Worm (Caenorhabditis elegans) whole organism, L4 larva: ENCODE results near the gene W07E11.1.

Experiments used
- D1046.2 ChIP-seq: fragments of 200-800 bp; sonication (Bioruptor generic); IDR thresholded peaks from 2 replicates; pipeline ENCODE4 v1.3.6; 2022; ENCODE audit warnings: missing genetic modification characterization, missing compliant biosample characterization
- F49E8.2 ChIP-seq: sonication (generic microtip); optimal IDR thresholded peaks from 2 replicates; lab custom pipeline; 2016; ENCODE audit warnings: missing compliant biosample characterization, mild to moderate bottlenecking, missing genetic modification characterization, borderline replicate concordance
- T20F7.1 ChIP-seq: fragments of 200-800 bp; sonication (Bioruptor generic); optimal IDR thresholded peaks from 2 replicates; lab custom pipeline; 2018; ENCODE audit warnings: mild to moderate bottlenecking, missing genetic modification characterization, missing compliant biosample characterization
- Y48G9A.11 ChIP-seq: fragments of 200-800 bp; sonication (Bioruptor generic); IDR thresholded peaks from 2 replicates; pipeline ENCODE4 v1.3.6; 2022; ENCODE audit warnings: missing genetic modification reagents, missing genetic modification characterization, missing compliant biosample characterization
- ZK337.2 ChIP-seq: fragments of 200-800 bp; sonication (Bioruptor generic); IDR thresholded peaks from 2 replicates; pipeline ENCODE4 v1.3.6; 2022; ENCODE audit warnings: missing genetic modification reagents, missing genetic modification characterization, missing compliant biosample characterization
- ZK546.5 ChIP-seq, 2 experiments: sonication (generic microtip); optimal IDR thresholded peaks; 2 replicates each; lab custom pipeline; 2017; ENCODE audit warnings: missing biosample characterization in 2 of 2, missing genetic modification characterization in 2 of 2
- aha-1 ChIP-seq: fragments of 150-350 bp; peaks from one replicate; lab custom pipeline; 2014; ENCODE audit warnings: missing biosample characterization, missing genetic modification characterization
- ama-1 ChIP-seq: fragments of 150-350 bp; optimal IDR thresholded peaks from 2 replicates; lab custom pipeline; 2014; ENCODE audit warnings: inconsistent platforms, mixed read lengths
- arid-1 ChIP-seq: fragments of 200-800 bp; sonication (Bioruptor generic); conservative IDR thresholded peaks from 2 replicates; pipeline ENCODE4 v1.3.6; 2022; ENCODE audit warnings: missing genetic modification reagents, missing genetic modification characterization, missing compliant biosample characterization
- ceh-44 ChIP-seq: fragments of 200-800 bp; sonication (Bioruptor generic); IDR thresholded peaks from 2 replicates; pipeline ENCODE4 v1.3.6; 2022; ENCODE audit warnings: missing genetic modification reagents, missing genetic modification characterization, missing compliant biosample characterization
- ceh-82 ChIP-seq: sonication (generic microtip); optimal IDR thresholded peaks from 2 replicates; lab custom pipeline; 2017; ENCODE audit warnings: missing biosample characterization, missing genetic modification characterization
- daf-12 ChIP-seq: fragments of 150-350 bp; optimal IDR thresholded peaks from 2 replicates; lab custom pipeline; 2014; ENCODE audit warnings: missing biosample characterization, missing genetic modification reagents, missing genetic modification characterization
- daf-16 ChIP-seq, 3 experiments: sonication (generic microtip); optimal IDR thresholded peaks; 2 replicates each; lab custom pipeline; 2016 to 2017; ENCODE audit warnings: missing genetic modification characterization in 3 of 3, missing genetic modification reagents in 3 of 3, mild to moderate bottlenecking in 2 of 3, missing compliant biosample characterization in 2 of 3, missing biosample characterization in 1 of 3, moderate library complexity in 1 of 3
- daf-8 ChIP-seq: fragments of 200-800 bp; sonication (Bioruptor generic); IDR thresholded peaks from 2 replicates; pipeline ENCODE4 v1.3.6; 2022; ENCODE audit warnings: missing genetic modification characterization, missing compliant biosample characterization
- dmd-6 ChIP-seq: fragments of 200-800 bp; sonication (Bioruptor generic); IDR thresholded peaks from 2 replicates; pipeline ENCODE4 v1.3.6; 2022; ENCODE audit warnings: missing genetic modification reagents, missing genetic modification characterization, missing compliant biosample characterization
- dmd-8 ChIP-seq: fragments of 200-800 bp; sonication (Bioruptor generic); IDR thresholded peaks from 2 replicates; pipeline ENCODE4 v1.3.6; 2022; ENCODE audit warnings: missing genetic modification characterization, missing compliant biosample characterization
- dmd-9 ChIP-seq: fragments of 200-800 bp; sonication (Bioruptor generic); IDR thresholded peaks from 2 replicates; pipeline ENCODE4 v1.3.6; 2022; ENCODE audit warnings: missing genetic modification reagents, missing genetic modification characterization, missing compliant biosample characterization
- dve-1 ChIP-seq: sonication (generic microtip); optimal IDR thresholded peaks from 2 replicates; lab custom pipeline; 2017; ENCODE audit warnings: antibody characterized with exemption, mild to moderate bottlenecking, missing genetic modification characterization, missing compliant biosample characterization; ENCODE audit not compliant: insufficient read depth
- fkh-10 ChIP-seq: fragments of 150-350 bp; optimal IDR thresholded peaks from 2 replicates; lab custom pipeline; 2014; ENCODE audit warnings: missing biosample characterization, missing genetic modification reagents, missing genetic modification characterization
- hif-1 ChIP-seq, 2 experiments: sonication (generic microtip); optimal IDR thresholded peaks; 2 replicates each; lab custom pipeline; 2016 to 2017; ENCODE audit warnings: missing compliant biosample characterization in 2 of 2, missing genetic modification characterization in 2 of 2, missing genetic modification reagents in 2 of 2, missing genotype in 2 of 2, mild to moderate bottlenecking in 1 of 2
- hlh-30 ChIP-seq: sonication (generic microtip); optimal IDR thresholded peaks from 2 replicates; lab custom pipeline; 2017; ENCODE audit warnings: antibody characterized with exemption, mild to moderate bottlenecking, missing genetic modification characterization, missing compliant biosample characterization; ENCODE audit not compliant: insufficient read depth
- jun-1 ChIP-seq: fragments of 150-350 bp; optimal IDR thresholded peaks from 2 replicates; lab custom pipeline; 2014; ENCODE audit warnings: missing biosample characterization, missing genetic modification reagents, missing genetic modification characterization
- lin-1 ChIP-seq: fragments of 200-800 bp; sonication (Bioruptor generic); IDR thresholded peaks from 2 replicates; pipeline ENCODE4 v1.3.6; 2022; ENCODE audit warnings: missing genetic modification reagents, missing genetic modification characterization, missing compliant biosample characterization
- lin-39 ChIP-seq: fragments of 150-350 bp; optimal IDR thresholded peaks from 2 replicates; lab custom pipeline; 2014; ENCODE audit warnings: missing biosample characterization, missing genetic modification reagents, missing genetic modification characterization
- lsy-2 ChIP-seq, 2 experiments: fragments of 150-350 bp in 1 of 2; sonication (generic microtip) in 1 of 2; optimal IDR thresholded peaks; 2 replicates each; lab custom pipeline; 2014 to 2017; ENCODE audit warnings: missing biosample characterization in 2 of 2, missing genetic modification characterization in 2 of 2
- madf-9 ChIP-seq: fragments of 200-800 bp; sonication (Bioruptor generic); conservative IDR thresholded peaks from 2 replicates; pipeline ENCODE4 v1.3.6; 2022; ENCODE audit warnings: missing genetic modification reagents, missing genetic modification characterization, missing compliant biosample characterization
- mep-1 ChIP-seq: fragments of 150-350 bp; sonication (generic microtip); optimal IDR thresholded peaks from 3 replicates; lab custom pipeline; 2014; ENCODE audit warnings: missing biosample characterization, missing genetic modification characterization
- mes-2 ChIP-seq: sonication (generic microtip); optimal IDR thresholded peaks from 2 replicates; lab custom pipeline; 2016; ENCODE audit warnings: missing genotype, mild to moderate bottlenecking, missing genetic modification characterization, missing compliant biosample characterization; ENCODE audit not compliant: poor library complexity, severe bottlenecking
- mxl-2 ChIP-seq: fragments of 200-800 bp; sonication (Bioruptor generic); conservative IDR thresholded peaks from 2 replicates; pipeline ENCODE4 v1.3.6; 2022; ENCODE audit warnings: missing genetic modification reagents, missing genetic modification characterization, missing compliant biosample characterization
- nhr-102 ChIP-seq: sonication (generic microtip); optimal IDR thresholded peaks from 2 replicates; lab custom pipeline; 2016; ENCODE audit warnings: mild to moderate bottlenecking, missing genetic modification characterization, moderate library complexity, missing compliant biosample characterization
- nhr-237 ChIP-seq: sonication (generic microtip); optimal IDR thresholded peaks from 2 replicates; lab custom pipeline; 2017; ENCODE audit warnings: missing biosample characterization, missing genetic modification characterization
- nhr-48 ChIP-seq: sonication (generic microtip); optimal IDR thresholded peaks from 2 replicates; lab custom pipeline; 2016; ENCODE audit warnings: mild to moderate bottlenecking, missing genetic modification characterization, missing compliant biosample characterization
- nhr-76 ChIP-seq: fragments of 150-350 bp; optimal IDR thresholded peaks from 2 replicates; lab custom pipeline; 2014; ENCODE audit warnings: missing biosample characterization, missing genetic modification characterization
- set-16 ChIP-seq: fragments of 200-800 bp; sonication (Bioruptor generic); IDR thresholded peaks from 2 replicates; pipeline ENCODE4 v1.3.6; 2022; ENCODE audit warnings: missing genetic modification reagents, missing genetic modification characterization, missing compliant biosample characterization
- snpc-1.2 ChIP-seq: fragments of 200-800 bp; sonication (Bioruptor generic); IDR thresholded peaks from 2 replicates; pipeline ENCODE4 v1.3.6; 2022; ENCODE audit warnings: missing genetic modification reagents, missing genetic modification characterization, missing compliant biosample characterization
- vab-7 ChIP-seq: fragments of 200-800 bp; sonication (Bioruptor generic); IDR thresholded peaks from 2 replicates; pipeline ENCODE4 v1.3.6; 2022; ENCODE audit warnings: missing genetic modification reagents, missing genetic modification characterization, missing compliant biosample characterization
- zag-1 ChIP-seq: fragments of 150-350 bp; optimal IDR thresholded peaks from 2 replicates; lab custom pipeline; 2014; ENCODE audit warnings: missing biosample characterization, missing genetic modification characterization
- zfp-3 ChIP-seq: fragments of 200-800 bp; sonication (Bioruptor generic); conservative IDR thresholded peaks from 2 replicates; pipeline ENCODE4 v1.3.6; 2022; ENCODE audit warnings: missing genetic modification reagents, missing genetic modification characterization, missing compliant biosample characterization
- zip-11 ChIP-seq: fragments of 200-800 bp; sonication (Bioruptor generic); IDR thresholded peaks from 2 replicates; pipeline ENCODE4 v1.3.6; 2022; ENCODE audit warnings: missing genetic modification characterization, missing compliant biosample characterization
- ztf-7 ChIP-seq: fragments of 150-350 bp; optimal IDR thresholded peaks from 2 replicates; lab custom pipeline; 2014; ENCODE audit warnings: missing biosample characterization, missing genetic modification characterization

Gene W07E11.1

DNA sequence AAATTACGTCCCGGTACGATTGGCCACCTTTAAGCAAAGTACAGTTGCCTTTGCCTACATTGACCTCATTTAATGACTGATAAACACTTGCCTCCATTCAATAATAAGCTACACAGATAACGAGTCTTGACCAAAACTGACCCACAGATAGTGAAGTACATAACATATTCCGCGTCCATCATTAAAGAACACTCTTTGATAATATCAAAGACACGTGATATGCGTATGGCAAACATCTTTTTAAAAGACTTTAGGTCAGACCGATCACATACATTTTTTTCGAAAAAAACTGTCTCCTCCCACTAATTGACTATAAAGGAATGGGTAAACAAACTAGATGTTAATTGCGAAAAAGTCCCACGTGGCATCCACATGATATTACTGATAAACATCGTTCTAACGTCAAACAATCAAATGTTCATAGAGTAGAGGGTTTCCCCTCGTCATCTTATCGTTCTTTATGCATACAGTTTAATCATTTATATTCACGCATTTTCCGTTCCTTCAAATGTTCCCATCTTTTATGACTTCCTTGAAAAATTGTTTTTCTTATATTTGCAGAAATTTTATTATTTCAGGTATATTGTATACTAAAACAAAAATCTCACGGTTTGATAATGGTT, at the start of gene W07E11.1 (continued):
- TF ChIP-seq ZK546.5 (tag; optimal IDR thresholded peaks at IDR 0.05; lab: Kevin White, UChicago), result no peak
- TF ChIP-seq nhr-76 (tag; lab: Kevin White, UChicago), result no peak
- TF ChIP-seq hif-1 (tag; optimal IDR thresholded peaks at IDR 0.05; lab: Kevin White, UChicago), result peak; percentile 22 to 46
- peak; percentile 87 for TF ChIP-seq nhr-102 (tag; lab: Kevin White, UChicago)
- no peak for TF ChIP-seq zip-11 (GFP tag; lab: Robert Waterston, UW)
- no peak for TF ChIP-seq D1046.2
- TF ChIP-seq nhr-48 (tag; lab: Kevin White, UChicago), result peak; percentile 95
- no peak for TF ChIP-seq dmd-8 (GFP tag; lab: Robert Waterston, UW)
- TF ChIP-seq T20F7.1 (GFP tag; lab: Kevin White, UChicago), result peak; percentile 48
- TF ChIP-seq lin-39 (tag; lab: Kevin White, UChicago), result no peak
- peak; percentile 66 for TF ChIP-seq hlh-30 (tag; lab: Kevin White, UChicago)
- TF ChIP-seq dmd-6 (GFP tag; lab: Robert Waterston, UW), result peak; percentile 66
- TF ChIP-seq mep-1 (tag; lab: Kevin White, UChicago), result peak; percentile 18
- TF ChIP-seq nhr-237 (tag; lab: Kevin White, UChicago), result no peak
- TF ChIP-seq aha-1 (tag; lab: Kevin White, UChicago), result peak; percentile 90
- TF ChIP-seq F49E8.2 (tag; lab: Kevin White, UChicago), result no peak
- no peak for TF ChIP-seq vab-7 (GFP tag; lab: Robert Waterston, UW)
- TF ChIP-seq ceh-82 (tag; lab: Kevin White, UChicago), result no peak
- TF ChIP-seq dve-1, result peak; percentile 83
- no peak for TF ChIP-seq zfp-3 (GFP tag; lab: Robert Waterston, UW)

DNA sequence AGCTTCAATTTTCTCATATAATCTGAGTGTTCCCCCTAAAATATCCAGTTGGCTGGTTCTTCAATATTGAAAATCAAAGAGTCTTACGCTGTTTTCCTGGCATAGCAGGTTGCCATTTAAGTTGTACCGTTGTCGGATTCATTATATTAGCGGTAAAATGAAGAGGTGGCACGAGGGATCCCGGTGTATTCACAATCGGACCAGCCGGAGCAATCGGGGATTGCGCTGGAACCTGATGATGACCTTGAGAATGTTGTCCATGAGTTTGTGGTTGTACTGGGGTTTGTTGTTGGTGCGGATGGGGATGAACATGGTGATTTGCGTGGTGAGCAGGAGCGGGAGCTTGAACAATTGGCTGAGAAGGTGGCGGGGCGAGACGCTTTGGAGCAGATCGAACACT, 39.9 kb upstream of the W07E11.1 start:
- TF ChIP-seq aha-1 (tag; lab: Kevin White, UChicago) (peak; percentile 94), mxl-2 (no peak)

DNA sequence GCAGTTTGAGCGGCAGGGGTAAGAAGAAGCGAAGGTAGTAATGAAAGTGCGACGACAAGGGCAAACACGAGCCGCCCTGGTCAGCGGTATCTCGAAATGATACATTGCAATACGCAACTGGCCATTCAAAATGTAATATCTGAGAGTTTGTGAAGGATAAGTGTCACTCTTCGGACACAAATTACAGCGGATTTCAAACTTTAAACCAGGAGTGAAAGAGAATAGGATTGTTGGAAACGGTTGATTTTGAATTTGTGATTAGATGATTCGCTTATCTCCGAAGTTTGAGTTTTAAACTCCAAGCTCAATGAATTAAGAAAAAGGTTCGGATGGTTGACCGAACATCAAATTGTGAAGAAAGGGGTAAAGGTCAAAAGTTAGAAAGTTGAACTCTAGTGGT, 37.1 kb upstream of the W07E11.1 start, which contains the start of gene ZC374.2:
Gene ZC374.2, minus strand, starts transcription at position 101 of the 400 bp plus-strand sequence.
- TF ChIP-seq ZK337.2 (GFP tag; lab: Robert Waterston, UW) (no peak), dmd-9 (GFP tag; lab: Robert Waterston, UW) (no peak), aha-1 (tag; lab: Kevin White, UChicago) (no peak), Y48G9A.11 (GFP tag; lab: Robert Waterston, UW) (no peak), mes-2 (tag; lab: Kevin White, UChicago) (no peak), ama-1 (no peak), zag-1 (tag; lab: Kevin White, UChicago) (no peak), lin-39 (tag; lab: Kevin White, UChicago) (no peak), lsy-2 (tag; optimal IDR thresholded peaks at IDR 0.05; lab: Kevin White, UChicago) (no peak), madf-9 (GFP tag; lab: Robert Waterston, UW) (no peak), ceh-44 (GFP tag; lab: Robert Waterston, UW) (no peak), daf-12 (tag; lab: Kevin White, UChicago) (no peak)
- TF ChIP-seq, all 104 proteins: peak for 0

DNA sequence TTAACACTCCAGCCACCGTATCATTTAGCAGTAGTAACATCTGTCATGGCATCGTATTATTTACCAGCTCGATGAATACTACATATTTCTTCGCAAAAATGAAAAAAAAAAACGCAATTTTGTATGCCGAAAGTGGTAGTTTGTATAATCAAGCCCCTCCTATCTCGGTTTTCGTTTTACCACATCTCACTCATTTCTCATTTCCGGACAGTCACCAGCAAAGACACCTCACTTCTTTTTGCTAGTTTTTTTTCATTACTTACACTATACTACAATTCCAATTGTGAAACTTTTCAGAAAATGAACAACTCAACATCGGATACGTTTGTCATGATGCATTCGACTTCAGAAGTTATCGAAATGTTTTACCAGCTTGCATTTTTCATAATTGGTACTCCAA, 35.3 kb upstream of the W07E11.1 start, which contains the start of gene gnrr-3:
Gene gnrr-3, plus strand, starts transcription at position 301 of the 400 bp plus-strand sequence.
- TF ChIP-seq daf-8 (GFP tag; lab: Robert Waterston, UW), result no peak
- TF ChIP-seq fkh-10 (GFP tag; lab: Kevin White, UChicago), result no peak
- no peak for TF ChIP-seq daf-16 (GFP tag; optimal IDR thresholded peaks at IDR 0.05; lab: Kevin White, UChicago)
- TF ChIP-seq daf-16 (tag; optimal IDR thresholded peaks at IDR 0.05; lab: Kevin White, UChicago), result no peak
- no peak for TF ChIP-seq snpc-1.2 (GFP tag; lab: Robert Waterston, UW)
- no peak for TF ChIP-seq mep-1 (tag; lab: Kevin White, UChicago)
- no peak for TF ChIP-seq lin-1 (GFP tag; lab: Robert Waterston, UW)
- no peak for TF ChIP-seq jun-1 (tag; lab: Kevin White, UChicago)
- TF ChIP-seq arid-1 (GFP tag; lab: Robert Waterston, UW), result no peak
- no peak for TF ChIP-seq set-16 (GFP tag; lab: Robert Waterston, UW)
- no peak for TF ChIP-seq ceh-82 (tag; lab: Kevin White, UChicago)
- TF ChIP-seq ztf-7 (tag; lab: Kevin White, UChicago), result no peak
